Fruit fly (Drosophila melanogaster) whole organism, embryonic: ENCODE data around the gene CG5790.

Experiments
- Aef1 ChIP-seq: fragments of 200-800 bp; sonication (Bioruptor generic); IDR thresholded peaks from 3 replicates; pipeline ENCODE4 v1.3.6; 2022; ENCODE audit warnings: missing biosample characterization, missing genetic modification characterization
- Atf6 ChIP-seq: fragments of 200-800 bp; sonication (Bioruptor generic); IDR thresholded peaks from 2 replicates; pipeline ENCODE4 v1.3.6; 2022; ENCODE audit warnings: missing biosample characterization, missing genetic modification characterization
- CG1024 ChIP-seq: fragments of 200-800 bp; sonication (Bioruptor generic); IDR thresholded peaks from 2 replicates; pipeline ENCODE4 v1.3.6; 2022; ENCODE audit warnings: missing biosample characterization, missing genetic modification characterization
- CG10274 ChIP-seq: fragments of 200-800 bp; sonication (Bioruptor generic); optimal IDR thresholded peaks from 3 replicates; lab custom pipeline; 2017; ENCODE audit warnings: missing biosample characterization, mild to moderate bottlenecking, missing genetic modification characterization
- CG10543 ChIP-seq: fragments of 200-800 bp; sonication (Bioruptor generic); optimal IDR thresholded peaks from 3 replicates; lab custom pipeline; 2017; ENCODE audit warnings: missing biosample characterization, mild to moderate bottlenecking, missing genetic modification characterization, moderate library complexity
- CG12104 ChIP-seq: fragments of 200-800 bp; sonication (Bioruptor generic); optimal IDR thresholded peaks from 3 replicates; lab custom pipeline; 2016; ENCODE audit warnings: missing biosample characterization, missing genetic modification characterization
- CG12391 ChIP-seq: fragments of 200-800 bp; sonication (Bioruptor generic); optimal IDR thresholded peaks from 3 replicates; lab custom pipeline; 2018; ENCODE audit warnings: missing biosample characterization, mild to moderate bottlenecking, missing genetic modification characterization, moderate library complexity
- CG17328 ChIP-seq: fragments of 200-800 bp; sonication (Bioruptor generic); IDR thresholded peaks from 2 replicates; pipeline ENCODE4 v1.3.6; 2022; ENCODE audit warnings: missing biosample characterization, missing genetic modification characterization
- CG17829 ChIP-seq: fragments of 200-800 bp; optimal IDR thresholded peaks from 2 replicates; lab custom pipeline; 2019; ENCODE audit warnings: missing biosample characterization, mild to moderate bottlenecking, missing genetic modification characterization, moderate library complexity
- CG18764 ChIP-seq: fragments of 200-800 bp; sonication (Bioruptor generic); optimal IDR thresholded peaks from 3 replicates; lab custom pipeline; 2016; ENCODE audit warnings: missing biosample characterization, missing genetic modification characterization
- CG2712 ChIP-seq: fragments of 200-800 bp; optimal IDR thresholded peaks from 3 replicates; lab custom pipeline; 2019; ENCODE audit warnings: missing biosample characterization, mild to moderate bottlenecking, missing genetic modification characterization, moderate library complexity
- CG30020 ChIP-seq: fragments of 200-800 bp; optimal IDR thresholded peaks from 2 replicates; lab custom pipeline; 2019; ENCODE audit warnings: missing biosample characterization, mild to moderate bottlenecking, missing genetic modification characterization, moderate library complexity
- CG6791 ChIP-seq: fragments of 200-800 bp; sonication (Bioruptor generic); IDR thresholded peaks from 3 replicates; pipeline ENCODE4 v1.3.6; 2022; ENCODE audit warnings: missing biosample characterization, missing genetic modification characterization; ENCODE audit not compliant: partially characterized antibody
- CG6813 ChIP-seq: fragments of 200-800 bp; sonication (Bioruptor generic); optimal IDR thresholded peaks from 2 replicates; lab custom pipeline; 2017; ENCODE audit warnings: missing biosample characterization, missing genetic modification characterization, mild to moderate bottlenecking, moderate library complexity, missing genetic modification reagents
- CG7556 ChIP-seq: fragments of 200-800 bp; sonication (Bioruptor generic); optimal IDR thresholded peaks from 2 replicates; lab custom pipeline; 2017; ENCODE audit warnings: missing biosample characterization, mild to moderate bottlenecking, missing genetic modification characterization
- CG7928 ChIP-seq: fragments of 200-800 bp; sonication (Bioruptor generic); optimal IDR thresholded peaks from 2 replicates; lab custom pipeline; 2017; ENCODE audit warnings: missing biosample characterization, mild to moderate bottlenecking, missing genetic modification characterization
- CG8944 ChIP-seq: fragments of 200-800 bp; sonication (Bioruptor generic); optimal IDR thresholded peaks from 3 replicates; lab custom pipeline; 2016; ENCODE audit warnings: missing biosample characterization, missing genetic modification characterization
- CG9609 ChIP-seq: fragments of 200-800 bp; sonication (Bioruptor generic); optimal IDR thresholded peaks from 3 replicates; lab custom pipeline; 2016; ENCODE audit warnings: missing biosample characterization, missing genetic modification characterization
- Ets97D ChIP-seq: fragments of 200-800 bp; sonication (Bioruptor generic); optimal IDR thresholded peaks from 3 replicates; lab custom pipeline; 2016; ENCODE audit warnings: missing biosample characterization, missing genetic modification characterization
- Fer1 ChIP-seq: fragments of 200-800 bp; sonication (Bioruptor generic); optimal IDR thresholded peaks from 2 replicates; lab custom pipeline; 2017; ENCODE audit warnings: missing biosample characterization, mild to moderate bottlenecking, missing genetic modification characterization
- HHEX ChIP-seq: fragments of 200-800 bp; sonication (Bioruptor generic); optimal IDR thresholded peaks from 3 replicates; lab custom pipeline; 2017; ENCODE audit warnings: missing biosample characterization, mild to moderate bottlenecking, missing genetic modification characterization, missing genetic modification reagents
- Lim3 ChIP-seq: fragments of 200-800 bp; sonication (Bioruptor generic); IDR thresholded peaks from 2 replicates; pipeline ENCODE4 v1.3.6; 2022; ENCODE audit warnings: missing biosample characterization, missing genetic modification characterization
- Oaz ChIP-seq: fragments of 200-800 bp; sonication (Bioruptor generic); IDR thresholded peaks from 2 replicates; pipeline ENCODE4 v1.3.6; 2022; ENCODE audit warnings: missing biosample characterization, missing genetic modification characterization
- PHDP ChIP-seq: fragments of 200-800 bp; sonication (Bioruptor generic); optimal IDR thresholded peaks from 3 replicates; lab custom pipeline; 2018; ENCODE audit warnings: missing biosample characterization, mild to moderate bottlenecking, missing genetic modification characterization, moderate library complexity
- Sry-β ChIP-seq: fragments of 200-800 bp; sonication (Bioruptor generic); optimal IDR thresholded peaks from 2 replicates; lab custom pipeline; 2018; ENCODE audit warnings: missing biosample characterization, mild to moderate bottlenecking, missing genetic modification characterization, moderate library complexity
- Ssrp ChIP-seq: fragments of 200-800 bp; sonication (Bioruptor generic); optimal IDR thresholded peaks from 2 replicates; lab custom pipeline; 2018; ENCODE audit warnings: missing biosample characterization, mild to moderate bottlenecking, missing genetic modification characterization, moderate library complexity
- Stat92E ChIP-seq, 3 experiments: fragments of >200 bp in 2 of 3; fragments of 200-800 bp in 1 of 3; sonication (Bioruptor generic) in 1 of 3; optimal IDR thresholded peaks; 2 replicates each; lab custom pipeline; 2017 to 2019; ENCODE audit warnings: missing biosample characterization in 3 of 3, missing genetic modification characterization in 3 of 3, mild to moderate bottlenecking in 1 of 3, moderate library complexity in 1 of 3
- Trl ChIP-seq, 3 experiments: fragments of >200 bp in 2 of 3; fragments of 200-800 bp in 1 of 3; sonication (Bioruptor generic) in 1 of 3; optimal IDR thresholded peaks; 2 replicates in 1 of 3; 3 replicates in 2 of 3; lab custom pipeline; 2016 to 2017; ENCODE audit warnings: missing biosample characterization in 1 of 3, missing genetic modification characterization in 1 of 3
- YL-1 ChIP-seq: fragments of 200-800 bp; sonication (Bioruptor generic); optimal IDR thresholded peaks from 3 replicates; lab custom pipeline; 2017; ENCODE audit warnings: missing biosample characterization, mild to moderate bottlenecking, missing genetic modification characterization
- abd-A ChIP-seq: fragments of 200-800 bp; sonication (Bioruptor generic); optimal IDR thresholded peaks from 3 replicates; lab custom pipeline; 2019; ENCODE audit warnings: missing biosample characterization, mild to moderate bottlenecking, missing genetic modification characterization, moderate library complexity
- cato ChIP-seq: fragments of 200-800 bp; sonication (Bioruptor generic); optimal IDR thresholded peaks from 2 replicates; lab custom pipeline; 2016; ENCODE audit warnings: missing biosample characterization, missing genetic modification characterization, borderline replicate concordance
- da ChIP-seq: fragments of 200-800 bp; sonication (Bioruptor generic); optimal IDR thresholded peaks from 2 replicates; lab custom pipeline; 2016; ENCODE audit warnings: missing biosample characterization, missing genetic modification characterization
- dmrt11E ChIP-seq: fragments of 200-800 bp; sonication (Bioruptor generic); optimal IDR thresholded peaks from 3 replicates; lab custom pipeline; 2018; ENCODE audit warnings: missing biosample characterization, mild to moderate bottlenecking, missing genetic modification characterization, moderate library complexity
- dmrt99B ChIP-seq: fragments of 200-800 bp; sonication (Bioruptor generic); optimal IDR thresholded peaks from 2 replicates; lab custom pipeline; 2018; ENCODE audit warnings: missing biosample characterization, mild to moderate bottlenecking, missing genetic modification characterization, moderate library complexity
- exex ChIP-seq: fragments of 200-800 bp; sonication (Bioruptor generic); optimal IDR thresholded peaks from 4 replicates; lab custom pipeline; 2018; ENCODE audit warnings: missing biosample characterization, mild to moderate bottlenecking, missing genetic modification characterization, moderate library complexity
- gsb-n ChIP-seq: fragments of 200-800 bp; sonication (Bioruptor generic); optimal IDR thresholded peaks from 3 replicates; lab custom pipeline; 2018; ENCODE audit warnings: missing biosample characterization, mild to moderate bottlenecking, missing genetic modification characterization
- jing ChIP-seq: fragments of 200-800 bp; sonication (Bioruptor generic); optimal IDR thresholded peaks from 2 replicates; lab custom pipeline; 2018; ENCODE audit warnings: missing biosample characterization, mild to moderate bottlenecking, missing genetic modification characterization
- ken ChIP-seq: fragments of 200-800 bp; sonication (Bioruptor generic); IDR thresholded peaks from 3 replicates; pipeline ENCODE4 v1.3.6; 2022; ENCODE audit warnings: missing biosample characterization, missing genetic modification characterization
- mirr ChIP-seq: fragments of 200-800 bp; sonication (Bioruptor generic); optimal IDR thresholded peaks from 3 replicates; lab custom pipeline; 2018; ENCODE audit warnings: missing biosample characterization, mild to moderate bottlenecking, missing genetic modification characterization
- nerfin-2 ChIP-seq: fragments of 200-800 bp; sonication (Bioruptor generic); IDR thresholded peaks from 2 replicates; pipeline ENCODE4 v1.3.6; 2022; ENCODE audit warnings: missing biosample characterization, missing genetic modification characterization; ENCODE audit not compliant: partially characterized antibody
- odd ChIP-seq: fragments of 200-800 bp; sonication (Bioruptor generic); optimal IDR thresholded peaks from 2 replicates; lab custom pipeline; 2017; ENCODE audit warnings: missing biosample characterization, mild to moderate bottlenecking, missing genetic modification characterization
- pfk ChIP-seq: fragments of 200-800 bp; sonication (Bioruptor generic); optimal IDR thresholded peaks from 2 replicates; lab custom pipeline; 2018; ENCODE audit warnings: missing biosample characterization, mild to moderate bottlenecking, missing genetic modification characterization, moderate library complexity
- prd ChIP-seq, 3 experiments: fragments of >200 bp in 2 of 3; fragments of 200-800 bp in 1 of 3; sonication (Bioruptor generic) in 1 of 3; optimal IDR thresholded peaks in 2 of 3; IDR thresholded peaks in 1 of 3; 2 replicates in 2 of 3; 3 replicates in 1 of 3; pipeline versions ENCODE4 v1.3.6 to Lab custom; 2017 to 2022; ENCODE audit warnings: missing biosample characterization in 1 of 3, missing genetic modification characterization in 1 of 3
- rib ChIP-seq: fragments of 200-800 bp; sonication (Bioruptor generic); IDR thresholded peaks from 2 replicates; pipeline ENCODE4 v1.3.6; 2022; ENCODE audit warnings: missing biosample characterization, missing genetic modification characterization
- tap ChIP-seq: fragments of 200-800 bp; optimal IDR thresholded peaks from 3 replicates; lab custom pipeline; 2019; ENCODE audit warnings: missing biosample characterization, mild to moderate bottlenecking, missing genetic modification characterization, moderate library complexity
- tup ChIP-seq: fragments of 200-800 bp; sonication (Bioruptor generic); optimal IDR thresholded peaks from 2 replicates; lab custom pipeline; 2016; ENCODE audit warnings: missing biosample characterization, mild to moderate bottlenecking, missing genetic modification characterization, moderate library complexity
- unc-4 ChIP-seq: fragments of 200-800 bp; sonication (Bioruptor generic); IDR thresholded peaks from 2 replicates; pipeline ENCODE4 v1.3.6; 2022; ENCODE audit warnings: missing biosample characterization, missing genetic modification characterization; ENCODE audit not compliant: partially characterized antibody
- zfh2 ChIP-seq: fragments of 200-800 bp; sonication (Bioruptor generic); optimal IDR thresholded peaks from 2 replicates; lab custom pipeline; 2016; ENCODE audit warnings: missing biosample characterization, missing genetic modification characterization

The CG5790 gene

dm6 chr2L:18325120-18325581 is 30.5 kb downstream of the CG5790 start (continued):
- TF ChIP-seq CG8944 (GFP tag; lab: Kevin White, UChicago) (peak; percentile 75), Aef1 (GFP tag; lab: Robert Waterston, UW) (peak; percentile 77), CG1024 (peak; percentile 74), CG10274 (GFP tag; lab: Kevin White, UChicago) (peak; percentile 39), mirr (GFP tag; lab: Kevin White, UChicago) (peak; percentile 39), pfk (GFP tag; lab: Kevin White, UChicago) (no peak), nerfin-2 (GFP tag; lab: Robert Waterston, UW) (no peak), CG10543 (GFP tag; lab: Kevin White, UChicago) (peak; percentile 54), zfh2 (GFP tag; lab: Kevin White, UChicago) (peak; percentile 50), cato (peak; percentile 71), tap (tag; lab: Kevin White, UChicago) (peak; percentile 86), CG17829 (tag; lab: Kevin White, UChicago) (peak; percentile 87), CG7928 (GFP tag; lab: Kevin White, UChicago) (peak; percentile 1), da (GFP tag; lab: Kevin White, UChicago) (peak; percentile 59), prd (optimal IDR thresholded peaks at IDR 0.05; lab: Kevin White, UChicago) (no peak), prd (GFP tag; IDR thresholded peaks at IDR 0.05; lab: Robert Waterston, UW) (peak; percentile 87), tup (GFP tag; lab: Kevin White, UChicago) (peak; percentile 56), Trl (optimal IDR thresholded peaks at IDR 0.05; lab: Kevin White, UChicago) (no peak), Trl (GFP tag; optimal IDR thresholded peaks at IDR 0.05; lab: Kevin White, UChicago) (peak; percentile 87), Oaz (GFP tag; lab: Robert Waterston, UW) (peak; percentile 74), dmrt99B (tag; lab: Kevin White, UChicago) (peak; percentile 90), dmrt11E (tag; lab: Kevin White, UChicago) (peak; percentile 83), CG7556 (peak; percentile 82), abd-A (tag; lab: Kevin White, UChicago) (no peak), Lim3 (GFP tag; lab: Robert Waterston, UW) (peak; percentile 77), rib (GFP tag; lab: Robert Waterston, UW) (peak; percentile 81), CG12104 (peak; percentile 78), Atf6 (GFP tag; lab: Robert Waterston, UW) (peak; percentile 79), jing (peak; percentile 83), CG12391 (tag; lab: Kevin White, UChicago) (peak; percentile 88), Ssrp (tag; lab: Kevin White, UChicago) (peak; percentile 86), Stat92E (GFP tag; optimal IDR thresholded peaks at IDR 0.05; lab: Kevin White, UChicago) (peak in 1 of 3 experiments; percentile 16), Ets97D (peak; percentile 40), CG18764 (GFP tag; lab: Kevin White, UChicago) (peak; percentile 68), exex (tag; lab: Kevin White, UChicago) (peak; percentile 46), HHEX (peak; percentile 79), odd (GFP tag; lab: Kevin White, UChicago) (peak; percentile 57), YL-1 (GFP tag; lab: Kevin White, UChicago) (peak; percentile 25), CG6791 (GFP tag; lab: Robert Waterston, UW) (no peak), CG30020 (tag; lab: Kevin White, UChicago) (peak; percentile 53), CG2712 (tag; lab: Kevin White, UChicago) (peak; percentile 90), unc-4 (GFP tag; lab: Robert Waterston, UW) (no peak), Sry-β (peak; percentile 51), ken (peak; percentile 85; the same call in 2 of the 3 replicates), CG17328 (GFP tag; lab: Robert Waterston, UW) (peak; percentile 90), PHDP (tag; lab: Kevin White, UChicago) (peak; percentile 83), CG9609 (peak; percentile 83), CG6813 (peak; percentile 60), gsb-n (tag; lab: Kevin White, UChicago) (peak; percentile 84), Fer1 (peak; percentile 75)
